Worm (Caenorhabditis elegans) whole organism, L3 larva: ENCODE measurements around the gene rfl-1.

Experiments used
- ZK546.5 ChIP-seq: sonication (generic microtip); optimal IDR thresholded peaks from 2 replicates; lab custom pipeline; 2017; ENCODE audit warnings: missing biosample characterization, missing genetic modification characterization
- ama-1 ChIP-seq: fragments of 150-350 bp; optimal IDR thresholded peaks from 2 replicates; lab custom pipeline; 2018
- ceh-16 ChIP-seq: sonication (generic microtip); optimal IDR thresholded peaks from 2 replicates; lab custom pipeline; 2017; ENCODE audit warnings: missing biosample characterization, missing genetic modification characterization
- ceh-28 ChIP-seq: fragments of 150-350 bp; optimal IDR thresholded peaks from 2 replicates; lab custom pipeline; 2014; ENCODE audit warnings: missing biosample characterization, missing genetic modification reagents, missing genetic modification characterization
- daf-12 ChIP-seq: fragments of 150-350 bp; optimal IDR thresholded peaks from 2 replicates; lab custom pipeline; 2014; ENCODE audit warnings: missing biosample characterization, missing genetic modification reagents, missing genetic modification characterization
- elt-1 ChIP-seq: fragments of 150-350 bp; optimal IDR thresholded peaks from 2 replicates; lab custom pipeline; 2014; ENCODE audit warnings: missing biosample characterization, missing genetic modification characterization
- elt-2 ChIP-seq: sonication (generic microtip); optimal IDR thresholded peaks from 2 replicates; lab custom pipeline; 2016; ENCODE audit warnings: missing genetic modification reagents, mild to moderate bottlenecking, missing genetic modification characterization, missing compliant biosample characterization
- eor-1 ChIP-seq, 2 experiments: fragments of 150-350 bp; optimal IDR thresholded peaks; 2 replicates each; lab custom pipeline; 2014 to 2018; ENCODE audit warnings: missing biosample characterization in 2 of 2, missing genetic modification characterization in 2 of 2
- fkh-10 ChIP-seq: sonication (generic microtip); optimal IDR thresholded peaks from 2 replicates; lab custom pipeline; 2017; ENCODE audit warnings: missing biosample characterization, missing genetic modification reagents, missing genetic modification characterization
- fkh-2 ChIP-seq: fragments of 150-350 bp; optimal IDR thresholded peaks from 2 replicates; lab custom pipeline; 2014; ENCODE audit warnings: missing biosample characterization, missing genetic modification reagents, missing genetic modification characterization
- hmg-11 ChIP-seq: sonication (generic microtip); optimal IDR thresholded peaks from 2 replicates; lab custom pipeline; 2016; ENCODE audit warnings: missing genetic modification characterization, missing compliant biosample characterization
- jun-1 ChIP-seq: fragments of 150-350 bp; optimal IDR thresholded peaks from 2 replicates; lab custom pipeline; 2014; ENCODE audit warnings: missing biosample characterization, missing genetic modification reagents, missing genetic modification characterization
- lin-39 ChIP-seq: fragments of 150-350 bp; optimal IDR thresholded peaks from 2 replicates; lab custom pipeline; 2018; ENCODE audit warnings: missing biosample characterization, missing genetic modification reagents, missing genetic modification characterization
- lsy-12 ChIP-seq: sonication (generic microtip); optimal IDR thresholded peaks from 2 replicates; lab custom pipeline; 2016; ENCODE audit warnings: mild to moderate bottlenecking, missing genetic modification characterization, missing compliant biosample characterization
- mdl-1 ChIP-seq: fragments of 150-350 bp; optimal IDR thresholded peaks from 2 replicates; lab custom pipeline; 2014; ENCODE audit warnings: missing biosample characterization, missing genetic modification characterization
- mml-1 ChIP-seq: fragments of 150-350 bp; sonication (generic microtip); optimal IDR thresholded peaks from 3 replicates; lab custom pipeline; 2014; ENCODE audit warnings: missing biosample characterization, missing genetic modification characterization
- nfya-1 ChIP-seq: sonication (generic microtip); optimal IDR thresholded peaks from 2 replicates; lab custom pipeline; 2017; ENCODE audit warnings: missing genetic modification characterization, mild to moderate bottlenecking, missing compliant biosample characterization, antibody characterized with exemption, moderate library complexity; ENCODE audit not compliant: insufficient read depth
- nhr-11 ChIP-seq: fragments of 150-350 bp; optimal IDR thresholded peaks from 2 replicates; lab custom pipeline; 2014; ENCODE audit warnings: missing biosample characterization, missing genetic modification characterization
- nhr-12 ChIP-seq: fragments of 150-350 bp; optimal IDR thresholded peaks from 2 replicates; lab custom pipeline; 2014; ENCODE audit warnings: missing biosample characterization, missing genetic modification characterization
- nhr-23 ChIP-seq: fragments of 150-350 bp; optimal IDR thresholded peaks from 2 replicates; lab custom pipeline; 2014; ENCODE audit warnings: missing biosample characterization, missing genetic modification reagents, missing genetic modification characterization
- nhr-237 ChIP-seq: fragments of 150-350 bp; optimal IDR thresholded peaks from 2 replicates; lab custom pipeline; 2014; ENCODE audit warnings: missing biosample characterization, missing genetic modification characterization
- nhr-25 ChIP-seq: sonication (generic microtip); optimal IDR thresholded peaks from 2 replicates; lab custom pipeline; 2017; ENCODE audit warnings: missing biosample characterization, missing genetic modification characterization
- nhr-43 ChIP-seq: sonication (generic microtip); optimal IDR thresholded peaks from 2 replicates; lab custom pipeline; 2016; ENCODE audit warnings: mild to moderate bottlenecking, missing genetic modification characterization, missing compliant biosample characterization; ENCODE audit not compliant: poor library complexity, severe bottlenecking
- nhr-67 ChIP-seq: fragments of 150-350 bp; optimal IDR thresholded peaks from 2 replicates; lab custom pipeline; 2014; ENCODE audit warnings: missing biosample characterization, missing genetic modification characterization
- nhr-76 ChIP-seq: fragments of 150-350 bp; sonication (generic microtip); optimal IDR thresholded peaks from 5 replicates; lab custom pipeline; 2014; ENCODE audit warnings: missing biosample characterization, missing genetic modification characterization
- pha-4 ChIP-seq: fragments of 150-350 bp; optimal IDR thresholded peaks from 2 replicates; lab custom pipeline; 2014; ENCODE audit warnings: missing biosample characterization, missing genetic modification reagents, missing genetic modification characterization
- pqm-1 ChIP-seq: fragments of 150-350 bp; optimal IDR thresholded peaks from 2 replicates; lab custom pipeline; 2017; ENCODE audit warnings: missing biosample characterization, missing genetic modification characterization, inconsistent platforms
- tbx-2 ChIP-seq: sonication (generic microtip); optimal IDR thresholded peaks from 2 replicates; lab custom pipeline; 2016; ENCODE audit warnings: mild to moderate bottlenecking, missing genetic modification characterization, missing compliant biosample characterization
- unc-39 ChIP-seq: sonication (generic microtip); optimal IDR thresholded peaks from 4 replicates; lab custom pipeline; 2017; ENCODE audit warnings: missing biosample characterization, missing genetic modification characterization
- unc-62 ChIP-seq: fragments of 150-350 bp; sonication (generic microtip); optimal IDR thresholded peaks from 4 replicates; lab custom pipeline; 2014; ENCODE audit warnings: missing biosample characterization, missing genetic modification reagents, missing genetic modification characterization

The rfl-1 gene

ce11 chrIII:6992496-6992895 is 28.5 kb upstream of the rfl-1 start:
- peak; percentile 37 for TF ChIP-seq pha-4 (tag; lab: Kevin White, UChicago)
- TF ChIP-seq tbx-2 (tag; lab: Kevin White, UChicago): no peak
- TF ChIP-seq pqm-1 (tag; lab: Kevin White, UChicago): peak; percentile 22
- peak; percentile 15 for TF ChIP-seq elt-2 (tag; lab: Kevin White, UChicago)
- no peak for TF ChIP-seq daf-12 (tag; lab: Kevin White, UChicago)

- peak; percentile 26 for TF ChIP-seq nhr-23 (tag; lab: Kevin White, UChicago)
- TF ChIP-seq nhr-12 (tag; lab: Kevin White, UChicago): no peak
- no peak for TF ChIP-seq tbx-2 (tag; lab: Kevin White, UChicago)
- TF ChIP-seq, all 47 proteins: peak for 1
Observed at ce11 chrIII:6993179-6993578, 27.8 kb upstream of the rfl-1 start.

- TF ChIP-seq nhr-237 (tag; lab: Kevin White, UChicago) (no peak), nfya-1 (no peak), mdl-1 (tag; lab: Kevin White, UChicago) (no peak), eor-1 (tag; optimal IDR thresholded peaks at IDR 0.05; lab: Kevin White, UChicago) (no peak), mml-1 (tag; lab: Kevin White, UChicago) (no peak), nhr-76 (tag; lab: Kevin White, UChicago) (no peak), ama-1 (no peak), elt-1 (tag; lab: Kevin White, UChicago) (no peak), nhr-43 (no peak), ceh-28 (tag; lab: Kevin White, UChicago) (no peak), jun-1 (tag; lab: Kevin White, UChicago) (no peak), ceh-16 (tag; lab: Kevin White, UChicago) (no peak), nhr-11 (tag; lab: Kevin White, UChicago) (no peak), nhr-67 (tag; lab: Kevin White, UChicago) (no peak), lsy-12 (tag; lab: Kevin White, UChicago) (no peak), pqm-1 (tag; lab: Kevin White, UChicago) (no peak), nhr-12 (tag; lab: Kevin White, UChicago) (no peak), fkh-10 (GFP tag; lab: Kevin White, UChicago) (no peak)
Observed at ce11 chrIII:7002143-7002542, 18.9 kb upstream of the rfl-1 start.

ce11 chrIII:7005350-7005749 is 15.7 kb upstream of the rfl-1 start, which contains the start of gene C06E8.5:
Gene C06E8.5, minus strand, starts transcription at chrIII:7005450.
- peak; percentile 16 for TF ChIP-seq nhr-25 (tag; lab: Kevin White, UChicago)
- no peak for TF ChIP-seq nhr-67 (tag; lab: Kevin White, UChicago)
- TF ChIP-seq, all 47 proteins: peak for 1

ce11 chrIII:7008836-7009235 is 12.2 kb upstream of the rfl-1 start, which contains the start of gene lgc-38:
Gene lgc-38, plus strand, starts transcription at chrIII:7009136.
- TF ChIP-seq ama-1 (no peak), unc-62 (GFP tag; lab: Kevin White, UChicago) (no peak), ZK546.5 (tag; lab: Kevin White, UChicago) (no peak), unc-39 (tag; lab: Kevin White, UChicago) (no peak), ceh-16 (tag; lab: Kevin White, UChicago) (no peak), nhr-237 (tag; lab: Kevin White, UChicago) (no peak), nhr-25 (tag; lab: Kevin White, UChicago) (no peak), elt-2 (tag; lab: Kevin White, UChicago) (no peak), mml-1 (tag; lab: Kevin White, UChicago) (no peak), nfya-1 (no peak), fkh-2 (no peak), nhr-76 (tag; lab: Kevin White, UChicago) (no peak), jun-1 (tag; lab: Kevin White, UChicago) (no peak)

- TF ChIP-seq lin-39 (tag; lab: Kevin White, UChicago) (no peak), nhr-11 (tag; lab: Kevin White, UChicago) (no peak), mdl-1 (tag; lab: Kevin White, UChicago) (no peak), pha-4 (tag; lab: Kevin White, UChicago) (no peak), nhr-76 (tag; lab: Kevin White, UChicago) (no peak), pqm-1 (tag; lab: Kevin White, UChicago) (no peak), ceh-28 (tag; lab: Kevin White, UChicago) (no peak), hmg-11 (tag; lab: Kevin White, UChicago) (no peak), fkh-2 (no peak), nhr-67 (tag; lab: Kevin White, UChicago) (no peak), nhr-23 (tag; lab: Kevin White, UChicago) (no peak), lsy-12 (tag; lab: Kevin White, UChicago) (no peak)
Observed at ce11 chrIII:7012060-7012459, 8.9 kb upstream of the rfl-1 start.
